Worm (Caenorhabditis elegans) whole organism, L4 larva: Measurements from ENCODE around the gene srbc-62.

Experiments used
- F49E8.2 ChIP-seq: sonication (generic microtip); optimal IDR thresholded peaks from 2 replicates; lab custom pipeline; 2016; ENCODE audit warnings: missing compliant biosample characterization, mild to moderate bottlenecking, missing genetic modification characterization, borderline replicate concordance
- Y105C5A.15 ChIP-seq: fragments of 200-800 bp; sonication (Bioruptor generic); IDR thresholded peaks from 2 replicates; pipeline ENCODE4 v1.3.6; 2022; ENCODE audit warnings: missing genetic modification characterization, missing compliant biosample characterization
- Y48G9A.11 ChIP-seq: fragments of 200-800 bp; sonication (Bioruptor generic); IDR thresholded peaks from 2 replicates; pipeline ENCODE4 v1.3.6; 2022; ENCODE audit warnings: missing genetic modification reagents, missing genetic modification characterization, missing compliant biosample characterization
- Y5F2A.4 ChIP-seq: fragments of 200-800 bp; sonication (Bioruptor generic); optimal IDR thresholded peaks from 2 replicates; lab custom pipeline; 2018; ENCODE audit warnings: mild to moderate bottlenecking, missing genetic modification characterization, missing compliant biosample characterization
- ZK546.5 ChIP-seq, 2 experiments: sonication (generic microtip); optimal IDR thresholded peaks; 2 replicates each; lab custom pipeline; 2017; ENCODE audit warnings: missing biosample characterization in 2 of 2, missing genetic modification characterization in 2 of 2
- aly-2 ChIP-seq: sonication (generic microtip); optimal IDR thresholded peaks from 2 replicates; lab custom pipeline; 2018; ENCODE audit warnings: missing biosample characterization, missing genetic modification characterization
- attf-4 ChIP-seq: sonication (generic microtip); optimal IDR thresholded peaks from 3 replicates; lab custom pipeline; 2017; ENCODE audit warnings: missing biosample characterization, missing genetic modification characterization
- ceh-32 ChIP-seq: sonication (generic microtip); optimal IDR thresholded peaks from 2 replicates; lab custom pipeline; 2016; ENCODE audit warnings: mild to moderate bottlenecking, missing genetic modification characterization, missing compliant biosample characterization; ENCODE audit not compliant: poor library complexity
- ces-1 ChIP-seq: fragments of 150-350 bp; sonication (generic microtip); optimal IDR thresholded peaks from 4 replicates; lab custom pipeline; 2014; ENCODE audit warnings: missing biosample characterization, missing genetic modification reagents, missing genetic modification characterization
- dmd-6 ChIP-seq: fragments of 200-800 bp; sonication (Bioruptor generic); IDR thresholded peaks from 2 replicates; pipeline ENCODE4 v1.3.6; 2022; ENCODE audit warnings: missing genetic modification reagents, missing genetic modification characterization, missing compliant biosample characterization
- dmd-8 ChIP-seq: fragments of 200-800 bp; sonication (Bioruptor generic); IDR thresholded peaks from 2 replicates; pipeline ENCODE4 v1.3.6; 2022; ENCODE audit warnings: missing genetic modification characterization, missing compliant biosample characterization
- dve-1 ChIP-seq: sonication (generic microtip); optimal IDR thresholded peaks from 2 replicates; lab custom pipeline; 2017; ENCODE audit warnings: antibody characterized with exemption, mild to moderate bottlenecking, missing genetic modification characterization, missing compliant biosample characterization; ENCODE audit not compliant: insufficient read depth
- fos-1 ChIP-seq: fragments of 150-350 bp; optimal IDR thresholded peaks from 2 replicates; lab custom pipeline; 2014; ENCODE audit warnings: missing biosample characterization, missing genetic modification characterization
- hif-1 ChIP-seq, 2 experiments: sonication (generic microtip); optimal IDR thresholded peaks; 2 replicates each; lab custom pipeline; 2016 to 2017; ENCODE audit warnings: missing compliant biosample characterization in 2 of 2, missing genetic modification characterization in 2 of 2, missing genetic modification reagents in 2 of 2, missing genotype in 2 of 2, mild to moderate bottlenecking in 1 of 2
- lin-1 ChIP-seq: fragments of 200-800 bp; sonication (Bioruptor generic); IDR thresholded peaks from 2 replicates; pipeline ENCODE4 v1.3.6; 2022; ENCODE audit warnings: missing genetic modification reagents, missing genetic modification characterization, missing compliant biosample characterization
- lin-15B ChIP-seq: fragments of 150-350 bp; sonication (generic microtip); optimal IDR thresholded peaks from 3 replicates; lab custom pipeline; 2014; ENCODE audit warnings: missing biosample characterization, missing genetic modification characterization
- lin-39 ChIP-seq: fragments of 150-350 bp; optimal IDR thresholded peaks from 2 replicates; lab custom pipeline; 2014; ENCODE audit warnings: missing biosample characterization, missing genetic modification reagents, missing genetic modification characterization
- lir-3 ChIP-seq: sonication (generic microtip); optimal IDR thresholded peaks from 2 replicates; lab custom pipeline; 2016; ENCODE audit warnings: mild to moderate bottlenecking, missing genetic modification characterization, missing compliant biosample characterization
- madf-9 ChIP-seq: fragments of 200-800 bp; sonication (Bioruptor generic); conservative IDR thresholded peaks from 2 replicates; pipeline ENCODE4 v1.3.6; 2022; ENCODE audit warnings: missing genetic modification reagents, missing genetic modification characterization, missing compliant biosample characterization
- mep-1 ChIP-seq: fragments of 150-350 bp; sonication (generic microtip); optimal IDR thresholded peaks from 3 replicates; lab custom pipeline; 2014; ENCODE audit warnings: missing biosample characterization, missing genetic modification characterization
- mes-2 ChIP-seq: sonication (generic microtip); optimal IDR thresholded peaks from 2 replicates; lab custom pipeline; 2016; ENCODE audit warnings: missing genotype, mild to moderate bottlenecking, missing genetic modification characterization, missing compliant biosample characterization; ENCODE audit not compliant: poor library complexity, severe bottlenecking
- mxl-2 ChIP-seq: fragments of 200-800 bp; sonication (Bioruptor generic); conservative IDR thresholded peaks from 2 replicates; pipeline ENCODE4 v1.3.6; 2022; ENCODE audit warnings: missing genetic modification reagents, missing genetic modification characterization, missing compliant biosample characterization
- nhr-10 ChIP-seq: fragments of 150-350 bp; optimal IDR thresholded peaks from 2 replicates; lab custom pipeline; 2014; ENCODE audit warnings: missing biosample characterization, missing genetic modification characterization
- nhr-11 ChIP-seq: fragments of 150-350 bp; optimal IDR thresholded peaks from 2 replicates; lab custom pipeline; 2014; ENCODE audit warnings: missing biosample characterization, missing genetic modification characterization
- nhr-25 ChIP-seq: sonication (generic microtip); optimal IDR thresholded peaks from 2 replicates; lab custom pipeline; 2017; ENCODE audit warnings: missing genetic modification characterization, mild to moderate bottlenecking, missing compliant biosample characterization, antibody characterized with exemption, moderate library complexity, borderline replicate concordance; ENCODE audit not compliant: insufficient read depth
- nhr-41 ChIP-seq: fragments of 200-800 bp; sonication (Bioruptor generic); IDR thresholded peaks from 2 replicates; pipeline ENCODE4 v1.3.6; 2022; ENCODE audit warnings: missing genetic modification reagents, missing genetic modification characterization, missing compliant biosample characterization
- nhr-6 ChIP-seq: fragments of 150-350 bp; optimal IDR thresholded peaks from 2 replicates; lab custom pipeline; 2014; ENCODE audit warnings: missing biosample characterization, missing genetic modification characterization
- nhr-76 ChIP-seq: fragments of 150-350 bp; optimal IDR thresholded peaks from 2 replicates; lab custom pipeline; 2014; ENCODE audit warnings: missing biosample characterization, missing genetic modification characterization
- nhr-77 ChIP-seq: fragments of 150-350 bp; optimal IDR thresholded peaks from 2 replicates; lab custom pipeline; 2014; ENCODE audit warnings: missing biosample characterization, missing genetic modification characterization
- pha-4 ChIP-seq, 2 experiments: fragments of 150-350 bp in 1 of 2; fragments of 200-800 bp in 1 of 2; sonication (Bioruptor generic) in 1 of 2; IDR thresholded peaks in 1 of 2; optimal IDR thresholded peaks in 1 of 2; 2 replicates each; pipeline versions ENCODE4 v1.3.6 to Lab custom; 2014 to 2022; ENCODE audit warnings: missing genetic modification characterization in 2 of 2, missing genetic modification reagents in 2 of 2, missing biosample characterization in 1 of 2, missing compliant biosample characterization in 1 of 2
- set-16 ChIP-seq: fragments of 200-800 bp; sonication (Bioruptor generic); IDR thresholded peaks from 2 replicates; pipeline ENCODE4 v1.3.6; 2022; ENCODE audit warnings: missing genetic modification reagents, missing genetic modification characterization, missing compliant biosample characterization
- tra-1 ChIP-seq: fragments of 200-800 bp; sonication (Bioruptor generic); IDR thresholded peaks from 2 replicates; pipeline ENCODE4 v1.3.6; 2022; ENCODE audit warnings: missing genetic modification reagents, missing genetic modification characterization, missing compliant biosample characterization
- unc-130 ChIP-seq: sonication (generic microtip); optimal IDR thresholded peaks from 2 replicates; lab custom pipeline; 2016; ENCODE audit warnings: missing genetic modification reagents, missing genetic modification characterization, missing compliant biosample characterization
- zag-1 ChIP-seq: fragments of 150-350 bp; optimal IDR thresholded peaks from 2 replicates; lab custom pipeline; 2014; ENCODE audit warnings: missing biosample characterization, missing genetic modification characterization
- zip-11 ChIP-seq: fragments of 200-800 bp; sonication (Bioruptor generic); IDR thresholded peaks from 2 replicates; pipeline ENCODE4 v1.3.6; 2022; ENCODE audit warnings: missing genetic modification characterization, missing compliant biosample characterization
- ztf-11 ChIP-seq: fragments of 150-350 bp; optimal IDR thresholded peaks from 2 replicates; lab custom pipeline; 2014; ENCODE audit warnings: missing biosample characterization, missing genetic modification characterization

The srbc-62 gene

DNA sequence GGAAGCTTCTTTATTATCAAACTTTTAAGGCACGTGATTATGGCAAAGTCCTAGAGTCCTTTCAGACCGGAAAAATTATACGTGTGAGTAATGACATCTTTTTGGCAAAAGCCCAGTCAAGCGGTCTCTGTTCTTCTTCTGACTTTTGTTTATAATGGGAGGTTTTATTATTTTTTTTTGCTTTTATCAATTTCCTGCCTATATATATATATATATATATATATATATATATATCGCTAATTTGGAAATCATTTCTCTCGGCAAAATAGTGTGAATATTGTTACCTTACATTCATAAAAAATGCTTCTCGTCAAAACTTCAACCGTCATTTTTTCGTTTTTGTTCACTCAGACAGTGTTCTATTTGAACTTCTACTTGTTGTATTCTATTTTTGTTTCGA lies at the start of gene srbc-62:
Gene srbc-62 (plus strand): TSS at position 301 of the 400 bp plus-strand sequence.
- TF ChIP-seq mes-2 (tag; lab: Kevin White, UChicago) (no peak), unc-130 (GFP tag; lab: Kevin White, UChicago) (no peak), nhr-41 (GFP tag; lab: Robert Waterston, UW) (no peak), F49E8.2 (tag; lab: Kevin White, UChicago) (no peak), ceh-32 (no peak), zip-11 (GFP tag; lab: Robert Waterston, UW) (no peak), zag-1 (tag; lab: Kevin White, UChicago) (no peak), lin-15B (tag; lab: Kevin White, UChicago) (no peak), nhr-77 (tag; lab: Kevin White, UChicago) (no peak), dmd-8 (GFP tag; lab: Robert Waterston, UW) (no peak), tra-1 (GFP tag; lab: Robert Waterston, UW) (no peak), lir-3 (no peak)

DNA sequence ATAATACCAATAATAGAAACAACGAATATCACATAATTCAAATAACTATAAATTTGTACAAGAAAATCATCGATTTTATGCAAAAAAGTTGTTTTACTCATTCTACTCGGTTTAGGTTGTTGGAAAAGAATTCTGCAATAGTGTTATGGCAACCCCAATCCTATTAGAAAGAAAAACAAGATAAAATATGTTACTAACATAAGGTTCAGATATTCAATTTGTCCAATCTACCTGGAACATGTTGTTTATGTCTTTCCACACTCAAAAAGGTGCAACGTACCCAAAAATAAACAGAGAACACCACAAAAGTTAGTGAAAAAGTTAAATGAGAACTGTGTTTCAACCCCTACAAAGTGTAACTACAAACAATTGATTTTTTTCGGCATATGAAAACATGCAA lies 47.0 kb upstream of the srbc-62 start, which contains the start of gene srw-51:
Gene srw-51 (minus strand): TSS at position 101 of the 400 bp plus-strand sequence.
- no peak for TF ChIP-seq nhr-11
- no peak for TF ChIP-seq nhr-77 (tag; lab: Kevin White, UChicago)
- TF ChIP-seq madf-9 (GFP tag; lab: Robert Waterston, UW), result no peak
- TF ChIP-seq, all 104 proteins: peak for 0

DNA sequence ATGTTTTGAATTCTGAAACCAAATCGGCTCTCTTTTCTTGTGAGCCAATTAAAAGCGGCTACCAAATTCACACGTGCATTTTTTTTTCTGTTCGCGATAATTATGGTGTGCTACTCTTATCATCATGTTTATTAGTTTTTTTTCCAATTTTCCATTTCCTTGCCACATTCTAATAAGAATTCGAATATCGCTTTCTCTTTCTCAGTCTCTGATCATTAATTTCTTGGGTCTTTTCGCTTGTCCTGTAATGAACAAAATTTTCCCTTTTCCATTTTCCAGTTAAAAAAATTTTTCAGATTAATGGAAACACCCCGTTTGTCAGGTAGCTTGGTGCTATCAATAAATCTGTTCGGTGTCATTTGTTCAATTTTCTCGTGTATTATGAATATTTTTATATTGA lies 46.2 kb upstream of the srbc-62 start, which contains the start of gene srbc-26:
Gene srbc-26 (plus strand): TSS at position 301 of the 400 bp plus-strand sequence.
- no peak for TF ChIP-seq ztf-11 (tag; lab: Kevin White, UChicago)
- TF ChIP-seq mxl-2, result no peak
- TF ChIP-seq hif-1 (tag; optimal IDR thresholded peaks at IDR 0.05; lab: Kevin White, UChicago), result no peak
- no peak for TF ChIP-seq aly-2
- TF ChIP-seq lin-39 (tag; lab: Kevin White, UChicago), result no peak
- no peak for TF ChIP-seq lin-1 (GFP tag; lab: Robert Waterston, UW)
- TF ChIP-seq nhr-77 (tag; lab: Kevin White, UChicago), result no peak
- TF ChIP-seq set-16, result no peak
- no peak for TF ChIP-seq Y105C5A.15 (GFP tag; lab: Robert Waterston, UW)
- no peak for TF ChIP-seq ZK546.5 (tag; optimal IDR thresholded peaks at IDR 0.05; lab: Kevin White, UChicago)
- no peak for TF ChIP-seq mep-1
- no peak for TF ChIP-seq Y48G9A.11 (GFP tag; lab: Robert Waterston, UW)
- TF ChIP-seq pha-4 (GFP tag; IDR thresholded peaks at IDR 0.05; lab: Robert Waterston, UW), result no peak
- TF ChIP-seq pha-4 (tag; optimal IDR thresholded peaks at IDR 0.05; lab: Kevin White, UChicago), result no peak
- no peak for TF ChIP-seq attf-4 (tag; lab: Kevin White, UChicago)
- TF ChIP-seq madf-9 (GFP tag; lab: Robert Waterston, UW), result no peak
- no peak for TF ChIP-seq dve-1 (tag; lab: Kevin White, UChicago)
- no peak for TF ChIP-seq nhr-76
- TF ChIP-seq ces-1, result no peak
- TF ChIP-seq fos-1 (tag; lab: Kevin White, UChicago), result no peak

ce11 chrV:17173738-17174137 lies 44.1 kb upstream of the srbc-62 start, which contains the start of gene srbc-25:
TSS of gene srbc-25 (plus strand) at chrV:17174038.
- TF ChIP-seq dmd-6 (GFP tag; lab: Robert Waterston, UW), result no peak
- no peak for TF ChIP-seq pha-4 (GFP tag; IDR thresholded peaks at IDR 0.05; lab: Robert Waterston, UW)
- no peak for TF ChIP-seq pha-4 (tag; optimal IDR thresholded peaks at IDR 0.05; lab: Kevin White, UChicago)
- TF ChIP-seq Y5F2A.4 (GFP tag; lab: Kevin White, UChicago), result no peak
- no peak for TF ChIP-seq nhr-10 (tag; lab: Kevin White, UChicago)
- no peak for TF ChIP-seq nhr-6 (tag; lab: Kevin White, UChicago)
- no peak for TF ChIP-seq nhr-25 (tag; lab: Kevin White, UChicago)
